Fruit fly (Drosophila melanogaster) whole organism, embryonic: ENCODE measurements around the gene Lerp.

ENCODE experiments used
- Awh ChIP-seq: fragments of 200-800 bp; sonication (Bioruptor generic); IDR thresholded peaks from 2 replicates; pipeline ENCODE4, ENCODE4 v1.3.6; 2022; ENCODE audit warnings: missing biosample characterization, missing genetic modification characterization
- B-H2 ChIP-seq: fragments of 200-800 bp; sonication (Bioruptor generic); optimal IDR thresholded peaks from 2 replicates; lab custom pipeline; 2018; ENCODE audit warnings: missing biosample characterization, mild to moderate bottlenecking, missing genetic modification characterization
- CG10979 ChIP-seq: fragments of 200-800 bp; sonication (Bioruptor generic); optimal IDR thresholded peaks from 2 replicates; lab custom pipeline; 2018; ENCODE audit warnings: missing biosample characterization, mild to moderate bottlenecking, missing genetic modification characterization, moderate library complexity
- CG11695 ChIP-seq: fragments of 200-800 bp; sonication (Bioruptor generic); IDR thresholded peaks from 3 replicates; pipeline ENCODE4 v1.3.6; 2022; ENCODE audit warnings: missing biosample characterization, missing genetic modification characterization
- CG12236 ChIP-seq: fragments of 200-800 bp; sonication (Bioruptor generic); optimal IDR thresholded peaks from 2 replicates; lab custom pipeline; 2016; ENCODE audit warnings: missing biosample characterization, missing genetic modification characterization
- CG13894 ChIP-seq: fragments of 200-800 bp; sonication (Bioruptor generic); optimal IDR thresholded peaks from 3 replicates; lab custom pipeline; 2018; ENCODE audit warnings: missing biosample characterization, mild to moderate bottlenecking, missing genetic modification characterization, moderate library complexity
- CG15601 ChIP-seq: fragments of 200-800 bp; sonication (Bioruptor generic); optimal IDR thresholded peaks from 3 replicates; lab custom pipeline; 2019; ENCODE audit warnings: missing biosample characterization, mild to moderate bottlenecking, missing genetic modification characterization, moderate library complexity
- CG16815 ChIP-seq: fragments of 200-800 bp; sonication (Bioruptor generic); optimal IDR thresholded peaks from 3 replicates; lab custom pipeline; 2017; ENCODE audit warnings: missing biosample characterization, mild to moderate bottlenecking, missing genetic modification characterization
- CG17328 ChIP-seq: fragments of 200-800 bp; sonication (Bioruptor generic); IDR thresholded peaks from 2 replicates; pipeline ENCODE4 v1.3.6; 2022; ENCODE audit warnings: missing biosample characterization, missing genetic modification characterization
- CG17568 ChIP-seq: fragments of 200-800 bp; sonication (Bioruptor generic); optimal IDR thresholded peaks from 2 replicates; lab custom pipeline; 2018; ENCODE audit warnings: missing biosample characterization, mild to moderate bottlenecking, missing genetic modification characterization, moderate library complexity
- CG17612 ChIP-seq: fragments of 200-800 bp; sonication (Bioruptor generic); IDR thresholded peaks from 2 replicates; pipeline ENCODE4 v1.3.6; 2022; ENCODE audit warnings: missing biosample characterization, missing genetic modification characterization
- CG17829 ChIP-seq: fragments of 200-800 bp; optimal IDR thresholded peaks from 2 replicates; lab custom pipeline; 2019; ENCODE audit warnings: missing biosample characterization, mild to moderate bottlenecking, missing genetic modification characterization, moderate library complexity
- CG4707 ChIP-seq: fragments of 200-800 bp; sonication (Bioruptor generic); optimal IDR thresholded peaks from 2 replicates; lab custom pipeline; 2018; ENCODE audit warnings: missing biosample characterization, mild to moderate bottlenecking, missing genetic modification characterization, moderate library complexity
- CG4854 ChIP-seq: fragments of 200-800 bp; sonication (Bioruptor generic); optimal IDR thresholded peaks from 2 replicates; lab custom pipeline; 2016; ENCODE audit warnings: missing biosample characterization, missing genetic modification characterization, inconsistent platforms
- CG7839 ChIP-seq: fragments of 200-800 bp; sonication (Bioruptor generic); optimal IDR thresholded peaks from 3 replicates; lab custom pipeline; 2018; ENCODE audit warnings: missing biosample characterization, mild to moderate bottlenecking, missing genetic modification characterization, moderate library complexity
- CG8944 ChIP-seq: fragments of 200-800 bp; sonication (Bioruptor generic); optimal IDR thresholded peaks from 3 replicates; lab custom pipeline; 2016; ENCODE audit warnings: missing biosample characterization, missing genetic modification characterization
- Dbx ChIP-seq: fragments of 200-800 bp; sonication (Bioruptor generic); IDR thresholded peaks from 3 replicates; pipeline ENCODE4 v1.3.6; 2022; ENCODE audit warnings: missing biosample characterization, missing genetic modification characterization
- Deaf1 ChIP-seq: fragments of 200-800 bp; optimal IDR thresholded peaks from 3 replicates; lab custom pipeline; 2019; ENCODE audit warnings: missing biosample characterization, mild to moderate bottlenecking, missing genetic modification characterization, moderate library complexity
- Dfd ChIP-seq, 2 experiments: fragments of >200 bp; optimal IDR thresholded peaks; 2 replicates each; lab custom pipeline; 2017; ENCODE audit warnings: missing biosample characterization in 2 of 2, missing genetic modification characterization in 2 of 2
- Doc3 ChIP-seq: fragments of 200-800 bp; sonication (Bioruptor generic); IDR thresholded peaks from 3 replicates; pipeline ENCODE4 v1.3.6; 2022; ENCODE audit warnings: missing biosample characterization, missing genetic modification characterization; ENCODE audit not compliant: partially characterized antibody
- Drgx ChIP-seq: fragments of 200-800 bp; sonication (Bioruptor generic); IDR thresholded peaks from 2 replicates; pipeline ENCODE4 v1.3.6; 2022; ENCODE audit warnings: missing biosample characterization, missing genetic modification characterization
- Eip74EF ChIP-seq, 2 experiments: fragments of 200-800 bp in 1 of 2; fragments of >200 bp in 1 of 2; sonication (Bioruptor generic) in 1 of 2; optimal IDR thresholded peaks; 2 replicates each; lab custom pipeline; 2017 to 2019; ENCODE audit warnings: missing biosample characterization in 2 of 2, missing genetic modification characterization in 2 of 2, mild to moderate bottlenecking in 1 of 2, moderate library complexity in 1 of 2
- Gsc ChIP-seq: fragments of 200-800 bp; sonication (Bioruptor generic); IDR thresholded peaks from 2 replicates; pipeline ENCODE4 v1.3.6; 2022; ENCODE audit warnings: missing biosample characterization, missing genetic modification characterization
- Hsf ChIP-seq: fragments of 200-800 bp; sonication (Bioruptor generic); optimal IDR thresholded peaks from 3 replicates; lab custom pipeline; 2016; ENCODE audit warnings: missing biosample characterization, missing genetic modification characterization
- Oaz ChIP-seq: fragments of 200-800 bp; sonication (Bioruptor generic); IDR thresholded peaks from 2 replicates; pipeline ENCODE4 v1.3.6; 2022; ENCODE audit warnings: missing biosample characterization, missing genetic modification characterization
- Oli ChIP-seq: fragments of 200-800 bp; sonication (Bioruptor generic); optimal IDR thresholded peaks from 2 replicates; lab custom pipeline; 2018; ENCODE audit warnings: missing biosample characterization, mild to moderate bottlenecking, missing genetic modification characterization, moderate library complexity
- Opbp ChIP-seq: fragments of 200-800 bp; sonication (Bioruptor generic); IDR thresholded peaks from 3 replicates; pipeline ENCODE4 v1.3.6; 2022; ENCODE audit warnings: missing biosample characterization, missing genetic modification characterization; ENCODE audit not compliant: partially characterized antibody
- Ravus ChIP-seq: fragments of 200-800 bp; sonication (Bioruptor generic); IDR thresholded peaks from 2 replicates; pipeline ENCODE4 v1.3.6; 2022; ENCODE audit warnings: missing biosample characterization, missing genetic modification characterization
- Stat92E ChIP-seq, 3 experiments: fragments of >200 bp in 2 of 3; fragments of 200-800 bp in 1 of 3; sonication (Bioruptor generic) in 1 of 3; optimal IDR thresholded peaks; 2 replicates each; lab custom pipeline; 2017 to 2019; ENCODE audit warnings: missing biosample characterization in 3 of 3, missing genetic modification characterization in 3 of 3, mild to moderate bottlenecking in 1 of 3, moderate library complexity in 1 of 3
- aop ChIP-seq: fragments of 200-800 bp; sonication (Bioruptor generic); IDR thresholded peaks from 2 replicates; pipeline ENCODE4 v1.3.6; 2022; ENCODE audit warnings: missing biosample characterization, missing genetic modification characterization
- crc ChIP-seq: fragments of 200-800 bp; sonication (Bioruptor generic); optimal IDR thresholded peaks from 2 replicates; lab custom pipeline; 2016; ENCODE audit warnings: missing biosample characterization, missing genetic modification characterization
- dan ChIP-seq: fragments of 200-800 bp; sonication (Bioruptor generic); IDR thresholded peaks from 2 replicates; pipeline ENCODE4 v1.3.6; 2022; ENCODE audit warnings: missing biosample characterization, missing genetic modification characterization
- disco-r ChIP-seq: fragments of 200-800 bp; sonication (Bioruptor generic); optimal IDR thresholded peaks from 2 replicates; lab custom pipeline; 2016; ENCODE audit warnings: missing biosample characterization, missing genetic modification characterization
- exex ChIP-seq: fragments of 200-800 bp; sonication (Bioruptor generic); optimal IDR thresholded peaks from 4 replicates; lab custom pipeline; 2018; ENCODE audit warnings: missing biosample characterization, mild to moderate bottlenecking, missing genetic modification characterization, moderate library complexity
- fu2 ChIP-seq: fragments of 200-800 bp; sonication (Bioruptor generic); optimal IDR thresholded peaks from 2 replicates; lab custom pipeline; 2016; ENCODE audit warnings: missing biosample characterization, missing genetic modification characterization
- gem ChIP-seq: fragments of 200-800 bp; sonication (Bioruptor generic); optimal IDR thresholded peaks from 2 replicates; lab custom pipeline; 2019; ENCODE audit warnings: missing biosample characterization, mild to moderate bottlenecking, missing genetic modification characterization, moderate library complexity
- grau ChIP-seq: fragments of 200-800 bp; optimal IDR thresholded peaks from 3 replicates; lab custom pipeline; 2019; ENCODE audit warnings: missing biosample characterization, mild to moderate bottlenecking, missing genetic modification characterization, moderate library complexity
- hb ChIP-seq: fragments of 200-800 bp; sonication (Bioruptor generic); IDR thresholded peaks from 3 replicates; pipeline ENCODE4 v1.3.6; 2022; ENCODE audit warnings: missing biosample characterization, missing genetic modification characterization; ENCODE audit not compliant: partially characterized antibody
- jumu ChIP-seq: fragments of 200-800 bp; sonication (Bioruptor generic); optimal IDR thresholded peaks from 3 replicates; lab custom pipeline; 2016; ENCODE audit warnings: missing biosample characterization, missing genetic modification characterization
- ken ChIP-seq: fragments of 200-800 bp; sonication (Bioruptor generic); IDR thresholded peaks from 3 replicates; pipeline ENCODE4 v1.3.6; 2022; ENCODE audit warnings: missing biosample characterization, missing genetic modification characterization
- lilli ChIP-seq: fragments of 200-800 bp; sonication (Bioruptor generic); optimal IDR thresholded peaks from 3 replicates; lab custom pipeline; 2016; ENCODE audit warnings: missing biosample characterization, missing genetic modification characterization
- mam ChIP-seq: fragments of 200-800 bp; sonication (Bioruptor generic); optimal IDR thresholded peaks from 3 replicates; lab custom pipeline; 2016; ENCODE audit warnings: missing biosample characterization, missing genetic modification characterization
- pho ChIP-seq: fragments of 200-800 bp; sonication (Bioruptor generic); optimal IDR thresholded peaks from 2 replicates; lab custom pipeline; 2016; ENCODE audit warnings: missing biosample characterization, missing genetic modification characterization
- phol ChIP-seq: fragments of 200-800 bp; sonication (Bioruptor generic); optimal IDR thresholded peaks from 3 replicates; lab custom pipeline; 2018; ENCODE audit warnings: missing biosample characterization, mild to moderate bottlenecking, missing genetic modification characterization, moderate library complexity
- prd ChIP-seq, 3 experiments: fragments of >200 bp in 2 of 3; fragments of 200-800 bp in 1 of 3; sonication (Bioruptor generic) in 1 of 3; optimal IDR thresholded peaks in 2 of 3; IDR thresholded peaks in 1 of 3; 2 replicates in 2 of 3; 3 replicates in 1 of 3; pipeline versions ENCODE4 v1.3.6 to Lab custom; 2017 to 2022; ENCODE audit warnings: missing biosample characterization in 1 of 3, missing genetic modification characterization in 1 of 3
- tgo ChIP-seq: fragments of 200-800 bp; sonication (Bioruptor generic); IDR thresholded peaks from 3 replicates; pipeline ENCODE4 v1.3.6; 2022; ENCODE audit warnings: missing biosample characterization, missing genetic modification characterization
- wek ChIP-seq: fragments of 200-800 bp; sonication (Bioruptor generic); optimal IDR thresholded peaks from 3 replicates; lab custom pipeline; 2018; ENCODE audit warnings: missing biosample characterization, mild to moderate bottlenecking, missing genetic modification characterization, moderate library complexity

Gene Lerp

dm6 chr3R:26866577-26867456 lies 3.9 kb upstream of the Lerp start, which contains the start of the genes ball and His2Av (continued):
- TF ChIP-seq Ravus (GFP tag; lab: Robert Waterston, UW) (peak; percentile 36; the same call in 1 of the 2 replicates), CG16815 (peak; percentile 71), gem (tag; lab: Kevin White, UChicago) (peak; percentile 85), phol (tag; lab: Kevin White, UChicago) (peak; percentile 76), grau (tag; lab: Kevin White, UChicago) (peak; percentile 74), CG11695 (peak; percentile 73), Dbx (GFP tag; lab: Robert Waterston, UW) (peak; percentile 88), CG13894 (tag; lab: Kevin White, UChicago) (peak; percentile 82), B-H2 (GFP tag; lab: Kevin White, UChicago) (peak; percentile 86), dan (GFP tag; lab: Robert Waterston, UW) (no peak), CG4707 (GFP tag; lab: Kevin White, UChicago) (peak; percentile 4), CG15601 (tag; lab: Kevin White, UChicago) (peak; percentile 69), wek (peak; percentile 62), hb (GFP tag; lab: Robert Waterston, UW) (peak; percentile 89), Gsc (GFP tag; lab: Robert Waterston, UW) (no peak), CG17568 (GFP tag; lab: Kevin White, UChicago) (peak; percentile 76), CG17328 (GFP tag; lab: Robert Waterston, UW) (peak; percentile 84), pho (peak; percentile 91), tgo (GFP tag; lab: Robert Waterston, UW) (peak; percentile 84), mam (GFP tag; lab: Kevin White, UChicago) (peak; percentile 91), Dfd (GFP tag; optimal IDR thresholded peaks at IDR 0.05; lab: Kevin White, UChicago) (no peak), CG17612 (GFP tag; lab: Robert Waterston, UW) (peak; percentile 60), CG10979 (peak; percentile 71), Oaz (GFP tag; lab: Robert Waterston, UW) (peak; percentile 65), lilli (GFP tag; lab: Kevin White, UChicago) (peak; percentile 95), ken (peak; percentile 76), CG17829 (tag; lab: Kevin White, UChicago) (peak; percentile 81), CG4854 (GFP tag; lab: Kevin White, UChicago) (peak; percentile 72), crc (peak; percentile 79), Oli (tag; lab: Kevin White, UChicago) (peak; percentile 63), Eip74EF (GFP tag; optimal IDR thresholded peaks at IDR 0.05; lab: Kevin White, UChicago) (peak in 1 of 2 experiments; percentile 19), Doc3 (peak; percentile 86), fu2 (GFP tag; lab: Kevin White, UChicago) (peak; percentile 78), CG12236 (GFP tag; lab: Kevin White, UChicago) (peak; percentile 75), Hsf (GFP tag; lab: Kevin White, UChicago) (peak; percentile 91), CG7839 (tag; lab: Kevin White, UChicago) (peak; percentile 75), exex (tag; lab: Kevin White, UChicago) (no peak), CG8944 (GFP tag; lab: Kevin White, UChicago) (peak; percentile 89), prd (optimal IDR thresholded peaks at IDR 0.05; lab: Kevin White, UChicago) (no peak), prd (GFP tag; IDR thresholded peaks at IDR 0.05; lab: Robert Waterston, UW) (peak; percentile 87), Deaf1 (tag; lab: Kevin White, UChicago) (peak; percentile 54), Drgx (GFP tag; lab: Robert Waterston, UW) (peak; percentile 72), Awh (peak; percentile 85), Opbp (GFP tag; lab: Robert Waterston, UW) (peak; percentile 92), jumu (GFP tag; lab: Kevin White, UChicago) (peak; percentile 94), disco-r (GFP tag; lab: Kevin White, UChicago) (peak; percentile 73), aop (GFP tag; lab: Robert Waterston, UW) (peak; percentile 40; the same call in 1 of the 2 replicates), Stat92E (GFP tag; optimal IDR thresholded peaks at IDR 0.05; lab: Kevin White, UChicago) (peak in 1 of 3 experiments; percentile 93)
